Worm (Caenorhabditis elegans): ENCODE data around the gene snx-14.

The snx-14 gene

DNA sequence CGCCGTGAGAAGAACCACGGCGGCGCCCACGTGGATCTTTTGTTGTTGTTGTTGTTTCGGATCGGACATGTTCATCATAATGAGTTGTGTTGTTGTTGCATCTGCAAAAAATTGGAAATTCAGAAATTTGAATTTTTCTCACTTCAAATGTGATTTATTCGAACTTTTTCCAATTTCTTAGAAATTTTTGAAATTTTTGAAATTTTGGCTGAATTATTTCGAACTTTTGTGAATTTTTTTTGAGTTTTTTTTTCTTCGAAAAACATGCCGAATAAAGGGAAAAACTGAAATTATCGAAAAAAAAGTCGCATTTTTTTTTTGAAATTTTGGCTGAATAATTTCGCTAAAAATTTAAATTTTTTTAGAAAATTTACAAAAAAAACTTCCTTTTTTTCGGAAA, at the start of gene snx-14:
Gene snx-14 (minus strand): TSS at position 101 of the 400 bp plus-strand sequence.
- TF ChIP-seq unc-62 (GFP tag; optimal IDR thresholded peaks at IDR 0.05) (no peak), nhr-76 (tag; optimal IDR thresholded peaks at IDR 0.05) (no peak), drap-1 (GFP tag; optimal IDR thresholded peaks at IDR 0.05) (no peak), ztf-11 (tag; optimal IDR thresholded peaks at IDR 0.05) (no peak), sem-2 (GFP tag; optimal IDR thresholded peaks at IDR 0.05) (no peak), mab-5 (tag; optimal IDR thresholded peaks at IDR 0.05) (no peak), lin-32 (GFP tag; optimal IDR thresholded peaks at IDR 0.05) (no peak), ham-2 (GFP tag; optimal IDR thresholded peaks at IDR 0.05) (no peak), elt-3 (tag; optimal IDR thresholded peaks at IDR 0.05) (no peak), nhr-12 (tag; optimal IDR thresholded peaks at IDR 0.05) (no peak), ceh-83 (GFP tag; optimal IDR thresholded peaks at IDR 0.05) (no peak), tbx-8 (GFP tag; optimal IDR thresholded peaks at IDR 0.05) (no peak), ceh-43 (GFP tag; optimal IDR thresholded peaks at IDR 0.05) (no peak), hlh-1 (tag; optimal IDR thresholded peaks at IDR 0.05) (no peak), M03D4.4 (tag; optimal IDR thresholded peaks at IDR 0.05) (no peak), sptf-1 (tag; optimal IDR thresholded peaks at IDR 0.05) (no peak)

DNA sequence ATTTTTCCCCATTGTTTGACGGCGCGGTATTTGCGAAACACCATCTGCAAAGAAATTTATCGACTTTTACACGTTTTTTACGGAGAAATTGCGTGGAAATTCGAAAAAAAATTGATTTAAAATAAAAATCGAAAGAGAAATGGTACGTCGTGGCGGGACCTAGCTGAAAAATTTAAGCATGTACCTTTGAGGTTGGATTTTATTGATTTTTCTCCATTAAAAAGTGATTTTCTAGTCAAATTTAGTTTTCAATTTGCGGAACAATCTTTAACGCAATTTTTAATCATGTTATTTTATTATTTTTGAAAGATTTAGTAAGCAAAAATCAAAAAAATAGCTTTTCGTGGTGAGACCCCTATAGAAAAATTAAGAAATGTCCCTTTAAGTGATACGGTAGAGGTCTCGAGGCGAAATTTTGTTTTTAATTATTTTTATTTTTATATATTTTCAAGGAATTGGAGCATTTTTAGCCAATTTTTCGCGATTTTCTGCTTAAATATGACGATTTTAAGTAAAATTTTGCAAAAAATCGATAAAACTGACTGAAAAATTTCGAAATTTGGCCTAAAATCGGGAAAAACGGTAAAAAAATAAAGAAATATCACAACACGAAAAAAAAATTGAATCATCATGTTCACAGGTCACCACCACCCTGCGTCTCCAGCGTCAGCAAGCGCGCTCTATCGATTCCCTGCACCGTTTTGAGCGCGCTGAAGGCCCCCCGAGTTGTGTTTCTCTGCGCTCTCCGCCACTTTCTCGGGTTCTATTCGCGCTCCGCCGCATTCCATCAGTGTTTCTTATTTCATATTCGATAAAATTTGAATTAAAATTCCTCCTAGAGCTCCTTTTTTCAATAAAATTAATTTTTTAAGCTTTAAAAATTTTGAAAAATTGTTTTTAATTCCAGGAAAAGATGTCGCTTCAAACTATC, 44.3 kb upstream of the snx-14 start, which contains the start of the genes mrpl-37 and lin-38:
Gene mrpl-37 (minus strand): TSS at position 51 of the 931 bp plus-strand sequence.
Gene lin-38 (plus strand): TSS at position 908 of the 931 bp plus-strand sequence.
- TF ChIP-seq mab-5 (tag; optimal IDR thresholded peaks at IDR 0.05) = no peak
- TF ChIP-seq ceh-39 (tag; optimal IDR thresholded peaks at IDR 0.05) = peak; percentile 33
- TF ChIP-seq unc-120 (tag; optimal IDR thresholded peaks at IDR 0.05; ENCODE audit: poor library complexity, severe bottlenecking) = peak; percentile 60
- TF ChIP-seq mep-1 (tag; optimal IDR thresholded peaks at IDR 0.05) = peak; percentile 92
- peak; percentile 49 for TF ChIP-seq hlh-1 (tag; optimal IDR thresholded peaks at IDR 0.05)
- TF ChIP-seq nhr-237 (tag; optimal IDR thresholded peaks at IDR 0.05) = peak; percentile 77
- peak; percentile 53 for TF ChIP-seq lin-13 (tag; optimal IDR thresholded peaks at IDR 0.05)
- TF ChIP-seq ceh-83 (GFP tag; optimal IDR thresholded peaks at IDR 0.05) = no peak
- peak; percentile 66 for TF ChIP-seq pha-4 (tag; optimal IDR thresholded peaks at IDR 0.05)
- no peak for TF ChIP-seq unc-39 (tag; optimal IDR thresholded peaks at IDR 0.05)
- TF ChIP-seq lsy-2 (tag; optimal IDR thresholded peaks at IDR 0.05) = peak; percentile 60
- TF ChIP-seq ces-1 (GFP tag; optimal IDR thresholded peaks at IDR 0.05) = peak; percentile 75
- no peak for TF ChIP-seq tbx-8 (GFP tag; optimal IDR thresholded peaks at IDR 0.05)
- TF ChIP-seq nhr-2 (tag; optimal IDR thresholded peaks at IDR 0.05) = no peak
- TF ChIP-seq elt-1 (tag; optimal IDR thresholded peaks at IDR 0.05; ENCODE audit: borderline replicate concordance, insufficient read depth) = no peak

DNA sequence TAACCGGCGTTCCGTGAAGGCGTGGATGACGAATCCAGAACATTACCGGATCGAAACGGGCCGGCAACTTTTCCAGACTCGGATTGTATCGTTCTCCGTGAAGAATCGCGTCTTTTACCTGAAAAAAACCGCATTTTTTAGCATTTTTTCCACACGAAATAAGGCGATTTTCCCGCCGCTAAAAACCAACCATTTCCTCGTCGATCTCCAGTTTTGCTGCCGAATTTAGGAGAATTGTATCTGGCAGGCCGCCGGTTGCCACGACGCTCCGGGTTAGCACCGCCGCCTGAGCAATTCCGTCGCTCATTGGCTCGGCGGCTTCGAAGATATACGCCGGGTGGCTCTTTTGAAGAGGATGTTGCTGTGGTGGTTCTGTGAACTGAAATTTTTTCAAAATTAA, 43.4 kb upstream of the snx-14 start:
- TF ChIP-seq drap-1 (GFP tag; optimal IDR thresholded peaks at IDR 0.05) = no peak
- TF ChIP-seq ceh-39 (tag; optimal IDR thresholded peaks at IDR 0.05) = no peak
- no peak for TF ChIP-seq nhr-2 (tag; optimal IDR thresholded peaks at IDR 0.05)
- TF ChIP-seq flh-1 (GFP tag; optimal IDR thresholded peaks at IDR 0.05) = no peak
- TF ChIP-seq bed-3 (GFP tag; optimal IDR thresholded peaks at IDR 0.05) = no peak
- no peak for TF ChIP-seq unc-39 (tag; optimal IDR thresholded peaks at IDR 0.05)
- no peak for TF ChIP-seq elt-3 (tag; optimal IDR thresholded peaks at IDR 0.05)
- no peak for TF ChIP-seq mep-1 (tag; optimal IDR thresholded peaks at IDR 0.05)
- TF ChIP-seq cnd-1 (tag; optimal IDR thresholded peaks at IDR 0.05) = no peak
- TF ChIP-seq nhr-237 (tag; optimal IDR thresholded peaks at IDR 0.05) = no peak
- no peak for TF ChIP-seq ceh-43 (GFP tag; optimal IDR thresholded peaks at IDR 0.05)
- no peak for TF ChIP-seq pha-4 (tag; optimal IDR thresholded peaks at IDR 0.05)
- TF ChIP-seq tbx-8 (GFP tag; optimal IDR thresholded peaks at IDR 0.05) = no peak
- no peak for TF ChIP-seq nhr-12 (tag; optimal IDR thresholded peaks at IDR 0.05)
- no peak for TF ChIP-seq lsy-2 (tag; optimal IDR thresholded peaks at IDR 0.05)
- TF ChIP-seq sptf-1 (tag; optimal IDR thresholded peaks at IDR 0.05) = no peak
- TF ChIP-seq elt-1 (tag; optimal IDR thresholded peaks at IDR 0.05; ENCODE audit: borderline replicate concordance, insufficient read depth) = no peak
- TF ChIP-seq zip-8 (tag; optimal IDR thresholded peaks at IDR 0.05) = no peak
- TF ChIP-seq nhr-76 (tag; optimal IDR thresholded peaks at IDR 0.05) = no peak

DNA sequence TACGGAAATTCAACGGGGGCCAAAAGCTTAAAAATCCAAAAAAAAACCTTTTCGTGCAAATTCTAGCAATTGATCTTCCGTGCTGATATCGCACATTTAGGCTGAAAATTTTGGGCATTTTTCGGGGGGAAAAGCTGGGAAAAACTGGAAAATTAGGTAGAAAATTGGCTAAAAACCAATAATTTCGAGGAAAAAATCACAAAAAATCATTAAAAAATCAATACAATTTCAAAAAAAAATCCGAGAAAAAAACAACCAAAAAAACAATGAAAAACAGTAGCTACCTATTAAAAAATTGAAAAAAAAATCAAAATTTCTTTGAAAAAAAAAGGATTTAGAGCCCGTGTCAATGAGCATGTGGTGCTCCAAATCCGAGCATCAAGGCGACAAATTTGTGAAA, 36.9 kb upstream of the snx-14 start, which contains the start of gene Y48E1B.3:
Gene Y48E1B.3 (minus strand): TSS at position 101 of the 400 bp plus-strand sequence.
- TF ChIP-seq blmp-1 (tag; optimal IDR thresholded peaks at IDR 0.05) (no peak), ces-1 (GFP tag; optimal IDR thresholded peaks at IDR 0.05) (no peak), mep-1 (tag; optimal IDR thresholded peaks at IDR 0.05) (no peak), unc-120 (tag; optimal IDR thresholded peaks at IDR 0.05; ENCODE audit: poor library complexity, severe bottlenecking) (no peak), ztf-11 (tag; optimal IDR thresholded peaks at IDR 0.05) (no peak), pha-4 (tag; optimal IDR thresholded peaks at IDR 0.05) (no peak), hlh-1 (tag; optimal IDR thresholded peaks at IDR 0.05) (no peak), unc-62 (GFP tag; optimal IDR thresholded peaks at IDR 0.05) (no peak), drap-1 (GFP tag; optimal IDR thresholded peaks at IDR 0.05) (no peak), nhr-28 (tag; optimal IDR thresholded peaks at IDR 0.05) (no peak)

Data from whole organism, mixed stage, embryonic.